Worm (Caenorhabditis elegans): Measurements from ENCODE around the gene far-1.

The far-1 gene

ce11 chrIII:9083118-9083517 is 2.1 kb upstream of the far-1 start:
- TF ChIP-seq somi-1 (GFP tag; optimal IDR thresholded peaks at IDR 0.05): peak; percentile 42
- TF ChIP-seq lir-1 (GFP tag; conservative IDR thresholded peaks at IDR 0.05): no peak
- TF ChIP-seq mcd-1 (GFP tag; IDR thresholded peaks at IDR 0.05): no peak
- peak in 1 of 3 experiments; percentile 11 for TF ChIP-seq lin-35 (GFP tag; optimal IDR thresholded peaks at IDR 0.05)

- TF ChIP-seq pbrm-1 (GFP tag; IDR thresholded peaks at IDR 0.05): no peak
- 0 out of 2 replicates have a peak, but pooled peaks have one; percentile 46 for TF ChIP-seq nfyb-1 (GFP tag; IDR thresholded peaks at IDR 0.05)
- TF ChIP-seq ztf-25 (GFP tag; IDR thresholded peaks at IDR 0.05): no peak
- no peak for TF ChIP-seq him-1 (tag; optimal IDR thresholded peaks at IDR 0.05)
- TF ChIP-seq madf-10 (tag; optimal IDR thresholded peaks at IDR 0.05): no peak
- no peak for TF ChIP-seq hmg-20 (GFP tag; IDR thresholded peaks at IDR 0.05)
- TF ChIP-seq madf-3 (GFP tag; IDR thresholded peaks at IDR 0.05): no peak
- TF ChIP-seq egrh-3 (GFP tag; IDR thresholded peaks at IDR 0.05): 0 out of 2 replicates have a peak, but pooled peaks have one; percentile 6
- TF ChIP-seq ztf-6 (GFP tag; IDR thresholded peaks at IDR 0.05): no peak
- TF ChIP-seq egl-44 (GFP tag; IDR thresholded peaks at IDR 0.05): no peak
- no peak for TF ChIP-seq lir-1 (GFP tag; conservative IDR thresholded peaks at IDR 0.05)
- TF ChIP-seq zfh-2 (GFP tag; conservative IDR thresholded peaks at IDR 0.05): peak; percentile 75
- no peak for TF ChIP-seq B0035.1 (tag; optimal IDR thresholded peaks at IDR 0.05)
- no peak for TF ChIP-seq hmg-1.2 (GFP tag; IDR thresholded peaks at IDR 0.05)
- TF ChIP-seq ama-1 (optimal IDR thresholded peaks at IDR 0.05): no peak
- no peak for TF ChIP-seq ama-1 (GFP tag; optimal IDR thresholded peaks at IDR 0.05)
Measured at ce11 chrIII:9081763-9082162, 784 bp upstream of the far-1 start, which contains the start of gene far-2. Gene far-2, plus strand, starts transcription at chrIII:9081828.

ce11 chrIII:9080127-9080526 is 852 bp downstream of the far-1 start:
- TF ChIP-seq lin-35 (GFP tag; optimal IDR thresholded peaks at IDR 0.05) (no peak), nhr-90 (tag; optimal IDR thresholded peaks at IDR 0.05) (no peak), dox-1 (GFP tag; IDR thresholded peaks at IDR 0.05) (no peak), rpc-1 (optimal IDR thresholded peaks at IDR 0.05) (no peak), rpc-1 (tag; optimal IDR thresholded peaks at IDR 0.05) (no peak), him-1 (tag; optimal IDR thresholded peaks at IDR 0.05) (no peak), tbx-9 (tag; optimal IDR thresholded peaks at IDR 0.05; ENCODE audit: borderline replicate concordance) (no peak), pha-4 (tag; optimal IDR thresholded peaks at IDR 0.05) (no peak), F57C9.4 (tag; optimal IDR thresholded peaks at IDR 0.05) (no peak), unc-62 (GFP tag; optimal IDR thresholded peaks at IDR 0.05) (no peak), cebp-2 (GFP tag; IDR thresholded peaks at IDR 0.05) (no peak), nhr-80 (tag; optimal IDR thresholded peaks at IDR 0.05) (no peak), lir-1 (GFP tag; conservative IDR thresholded peaks at IDR 0.05) (no peak), hrde-1 (tag; optimal IDR thresholded peaks at IDR 0.05; ENCODE audit: borderline replicate concordance) (no peak), B0035.1 (tag; optimal IDR thresholded peaks at IDR 0.05) (no peak), ceh-58 (GFP tag; IDR thresholded peaks at IDR 0.05) (no peak)

- no peak for TF ChIP-seq sea-2 (GFP tag; IDR thresholded peaks at IDR 0.05)
- TF ChIP-seq B0019.2 (GFP tag; conservative IDR thresholded peaks at IDR 0.05): no peak
- TF ChIP-seq fkh-3 (tag; optimal IDR thresholded peaks at IDR 0.05): no peak
- TF ChIP-seq hmg-1.2 (GFP tag; IDR thresholded peaks at IDR 0.05): no peak
- no peak for TF ChIP-seq him-1 (tag; optimal IDR thresholded peaks at IDR 0.05)
- TF ChIP-seq xnd-1 (tag; optimal IDR thresholded peaks at IDR 0.05): no peak
- TF ChIP-seq bed-1 (GFP tag; IDR thresholded peaks at IDR 0.05): no peak
- TF ChIP-seq let-526 (GFP tag; IDR thresholded peaks at IDR 0.05): no peak
- no peak for TF ChIP-seq Y56A3A.18 (GFP tag; IDR thresholded peaks at IDR 0.05)
- TF ChIP-seq akir-1 (GFP tag; optimal IDR thresholded peaks at IDR 0.05): no peak
Measured at ce11 chrIII:9077708-9078107, 3.3 kb downstream of the far-1 start, which contains the start of gene F02A9.1. Gene F02A9.1, minus strand, starts transcription at chrIII:9077808.
